Fruit fly (Drosophila melanogaster): Measurements from ENCODE around the gene Diap1.

dm6 chr3L:16002116-16002716 is 48.6 kb downstream of the Diap1 start:
- no peak for TF ChIP-seq CG8478 (optimal IDR thresholded peaks at IDR 0.05)
- TF ChIP-seq CTCF (optimal IDR thresholded peaks at IDR 0.05) = no peak

Data from S2 (cell line).